Worm (Caenorhabditis elegans) whole organism, L4 larva: ENCODE results near the gene enol-1.

ENCODE experiments used
- F10B5.3 ChIP-seq: sonication (generic microtip); optimal IDR thresholded peaks from 2 replicates; lab custom pipeline; 2016; ENCODE audit warnings: mild to moderate bottlenecking, missing genetic modification characterization, missing compliant biosample characterization
- F49E8.2 ChIP-seq: sonication (generic microtip); optimal IDR thresholded peaks from 2 replicates; lab custom pipeline; 2016; ENCODE audit warnings: missing compliant biosample characterization, mild to moderate bottlenecking, missing genetic modification characterization, borderline replicate concordance
- R02D3.7 ChIP-seq: fragments of 150-350 bp; sonication (generic microtip); optimal IDR thresholded peaks from 3 replicates; lab custom pipeline; 2014; ENCODE audit warnings: missing biosample characterization, missing genetic modification characterization
- T20F7.1 ChIP-seq: fragments of 200-800 bp; sonication (Bioruptor generic); optimal IDR thresholded peaks from 2 replicates; lab custom pipeline; 2018; ENCODE audit warnings: mild to moderate bottlenecking, missing genetic modification characterization, missing compliant biosample characterization
- ceh-32 ChIP-seq: sonication (generic microtip); optimal IDR thresholded peaks from 2 replicates; lab custom pipeline; 2016; ENCODE audit warnings: mild to moderate bottlenecking, missing genetic modification characterization, missing compliant biosample characterization; ENCODE audit not compliant: poor library complexity
- ceh-62 ChIP-seq: sonication (generic microtip); optimal IDR thresholded peaks from 2 replicates; lab custom pipeline; 2017; ENCODE audit warnings: missing biosample characterization, missing genetic modification characterization
- daf-12 ChIP-seq: fragments of 150-350 bp; optimal IDR thresholded peaks from 2 replicates; lab custom pipeline; 2014; ENCODE audit warnings: missing biosample characterization, missing genetic modification reagents, missing genetic modification characterization
- daf-16 ChIP-seq, 3 experiments: sonication (generic microtip); optimal IDR thresholded peaks; 2 replicates each; lab custom pipeline; 2016 to 2017; ENCODE audit warnings: missing genetic modification characterization in 3 of 3, missing genetic modification reagents in 3 of 3, mild to moderate bottlenecking in 2 of 3, missing compliant biosample characterization in 2 of 3, missing biosample characterization in 1 of 3, moderate library complexity in 1 of 3
- daf-8 ChIP-seq: fragments of 200-800 bp; sonication (Bioruptor generic); IDR thresholded peaks from 2 replicates; pipeline ENCODE4 v1.3.6; 2022; ENCODE audit warnings: missing genetic modification characterization, missing compliant biosample characterization
- dmd-6 ChIP-seq: fragments of 200-800 bp; sonication (Bioruptor generic); IDR thresholded peaks from 2 replicates; pipeline ENCODE4 v1.3.6; 2022; ENCODE audit warnings: missing genetic modification reagents, missing genetic modification characterization, missing compliant biosample characterization
- dpl-1 ChIP-seq: fragments of 150-350 bp; optimal IDR thresholded peaks from 2 replicates; lab custom pipeline; 2014; ENCODE audit warnings: missing biosample characterization, missing genetic modification reagents, missing genetic modification characterization
- dve-1 ChIP-seq: sonication (generic microtip); optimal IDR thresholded peaks from 2 replicates; lab custom pipeline; 2017; ENCODE audit warnings: antibody characterized with exemption, mild to moderate bottlenecking, missing genetic modification characterization, missing compliant biosample characterization; ENCODE audit not compliant: insufficient read depth
- egl-43 ChIP-seq: fragments of 200-800 bp; sonication (Bioruptor generic); IDR thresholded peaks from 2 replicates; pipeline ENCODE4 v1.3.6; 2022; ENCODE audit warnings: missing genetic modification reagents, missing genetic modification characterization, missing compliant biosample characterization
- fos-1 ChIP-seq: fragments of 150-350 bp; optimal IDR thresholded peaks from 2 replicates; lab custom pipeline; 2014; ENCODE audit warnings: missing biosample characterization, missing genetic modification characterization
- hif-1 ChIP-seq, 2 experiments: sonication (generic microtip); optimal IDR thresholded peaks; 2 replicates each; lab custom pipeline; 2016 to 2017; ENCODE audit warnings: missing compliant biosample characterization in 2 of 2, missing genetic modification characterization in 2 of 2, missing genetic modification reagents in 2 of 2, missing genotype in 2 of 2, mild to moderate bottlenecking in 1 of 2
- hlh-11 ChIP-seq: fragments of 200-800 bp; sonication (Bioruptor generic); optimal IDR thresholded peaks from 2 replicates; lab custom pipeline; 2018; ENCODE audit warnings: mild to moderate bottlenecking, missing genetic modification characterization, missing compliant biosample characterization
- lim-7 ChIP-seq: fragments of 200-800 bp; sonication (Bioruptor generic); IDR thresholded peaks from 2 replicates; pipeline ENCODE4 v1.3.6; 2022; ENCODE audit warnings: missing genetic modification characterization, missing compliant biosample characterization
- lin-1 ChIP-seq: fragments of 200-800 bp; sonication (Bioruptor generic); IDR thresholded peaks from 2 replicates; pipeline ENCODE4 v1.3.6; 2022; ENCODE audit warnings: missing genetic modification reagents, missing genetic modification characterization, missing compliant biosample characterization
- lsy-2 ChIP-seq, 2 experiments: fragments of 150-350 bp in 1 of 2; sonication (generic microtip) in 1 of 2; optimal IDR thresholded peaks; 2 replicates each; lab custom pipeline; 2014 to 2017; ENCODE audit warnings: missing biosample characterization in 2 of 2, missing genetic modification characterization in 2 of 2
- madf-9 ChIP-seq: fragments of 200-800 bp; sonication (Bioruptor generic); conservative IDR thresholded peaks from 2 replicates; pipeline ENCODE4 v1.3.6; 2022; ENCODE audit warnings: missing genetic modification reagents, missing genetic modification characterization, missing compliant biosample characterization
- mdl-1 ChIP-seq, 2 experiments: fragments of 150-350 bp in 1 of 2; sonication (generic microtip) in 1 of 2; optimal IDR thresholded peaks; 2 replicates each; lab custom pipeline; 2014 to 2017; ENCODE audit warnings: missing biosample characterization in 2 of 2, missing genetic modification characterization in 2 of 2
- mxl-2 ChIP-seq: fragments of 200-800 bp; sonication (Bioruptor generic); conservative IDR thresholded peaks from 2 replicates; pipeline ENCODE4 v1.3.6; 2022; ENCODE audit warnings: missing genetic modification reagents, missing genetic modification characterization, missing compliant biosample characterization
- mxl-3 ChIP-seq: fragments of 200-800 bp; sonication (Bioruptor generic); optimal IDR thresholded peaks from 2 replicates; lab custom pipeline; 2018; ENCODE audit warnings: mild to moderate bottlenecking, missing genetic modification characterization, missing compliant biosample characterization
- nhr-11 ChIP-seq: fragments of 150-350 bp; optimal IDR thresholded peaks from 2 replicates; lab custom pipeline; 2014; ENCODE audit warnings: missing biosample characterization, missing genetic modification characterization
- nhr-111 ChIP-seq: fragments of 200-800 bp; sonication (Bioruptor generic); optimal IDR thresholded peaks from 2 replicates; lab custom pipeline; 2018; ENCODE audit warnings: mild to moderate bottlenecking, missing genetic modification characterization, missing compliant biosample characterization
- nhr-48 ChIP-seq: sonication (generic microtip); optimal IDR thresholded peaks from 2 replicates; lab custom pipeline; 2016; ENCODE audit warnings: mild to moderate bottlenecking, missing genetic modification characterization, missing compliant biosample characterization
- sdz-12 ChIP-seq: fragments of 200-800 bp; sonication (Bioruptor generic); optimal IDR thresholded peaks from 2 replicates; lab custom pipeline; 2018; ENCODE audit warnings: mild to moderate bottlenecking, missing genetic modification characterization, missing compliant biosample characterization
- skn-1 ChIP-seq: fragments of 150-350 bp; optimal IDR thresholded peaks from 2 replicates; lab custom pipeline; 2014; ENCODE audit warnings: missing biosample characterization, missing genetic modification characterization
- snpc-1.2 ChIP-seq: fragments of 200-800 bp; sonication (Bioruptor generic); IDR thresholded peaks from 2 replicates; pipeline ENCODE4 v1.3.6; 2022; ENCODE audit warnings: missing genetic modification reagents, missing genetic modification characterization, missing compliant biosample characterization
- snpc-4 ChIP-seq: fragments of 150-350 bp; optimal IDR thresholded peaks from 2 replicates; lab custom pipeline; 2014; ENCODE audit warnings: missing biosample characterization, missing genetic modification characterization
- spr-3 ChIP-seq: fragments of 200-800 bp; sonication (Bioruptor generic); optimal IDR thresholded peaks from 2 replicates; lab custom pipeline; 2018; ENCODE audit warnings: mild to moderate bottlenecking, missing genetic modification characterization, missing compliant biosample characterization
- tag-97 ChIP-seq: fragments of 200-800 bp; sonication (Bioruptor generic); IDR thresholded peaks from 2 replicates; pipeline ENCODE4 v1.3.6; 2022; ENCODE audit warnings: missing genetic modification characterization, missing compliant biosample characterization
- tra-1 ChIP-seq: fragments of 200-800 bp; sonication (Bioruptor generic); IDR thresholded peaks from 2 replicates; pipeline ENCODE4 v1.3.6; 2022; ENCODE audit warnings: missing genetic modification reagents, missing genetic modification characterization, missing compliant biosample characterization
- unc-130 ChIP-seq: sonication (generic microtip); optimal IDR thresholded peaks from 2 replicates; lab custom pipeline; 2016; ENCODE audit warnings: missing genetic modification reagents, missing genetic modification characterization, missing compliant biosample characterization
- unc-39 ChIP-seq: sonication (generic microtip); optimal IDR thresholded peaks from 2 replicates; lab custom pipeline; 2017; ENCODE audit warnings: missing biosample characterization, missing genetic modification characterization
- vab-7 ChIP-seq: fragments of 200-800 bp; sonication (Bioruptor generic); IDR thresholded peaks from 2 replicates; pipeline ENCODE4 v1.3.6; 2022; ENCODE audit warnings: missing genetic modification reagents, missing genetic modification characterization, missing compliant biosample characterization
- zip-2 ChIP-seq: fragments of 150-350 bp; optimal IDR thresholded peaks from 2 replicates; lab custom pipeline; 2014; ENCODE audit warnings: missing biosample characterization, missing genetic modification characterization
- ztf-11 ChIP-seq: fragments of 150-350 bp; optimal IDR thresholded peaks from 2 replicates; lab custom pipeline; 2014; ENCODE audit warnings: missing biosample characterization, missing genetic modification characterization
- ztf-7 ChIP-seq: fragments of 150-350 bp; optimal IDR thresholded peaks from 2 replicates; lab custom pipeline; 2014; ENCODE audit warnings: missing biosample characterization, missing genetic modification characterization

The enol-1 gene

ce11 chrII:8890017-8890416 lies 40.8 kb upstream of the enol-1 start:
- TF ChIP-seq F49E8.2 (tag; lab: Kevin White, UChicago) = peak; percentile 64
- no peak for TF ChIP-seq nhr-11
- TF ChIP-seq lsy-2 (tag; optimal IDR thresholded peaks at IDR 0.05; lab: Kevin White, UChicago) = peak in 1 of 2 experiments; percentile 34

ce11 chrII:8890530-8890929 lies 40.3 kb upstream of the enol-1 start:
- TF ChIP-seq snpc-1.2 (no peak), lin-1 (GFP tag; lab: Robert Waterston, UW) (no peak), unc-130 (GFP tag; lab: Kevin White, UChicago) (no peak)

ce11 chrII:8891042-8891441 lies 39.8 kb upstream of the enol-1 start:
- no peak for TF ChIP-seq lin-1 (GFP tag; lab: Robert Waterston, UW)
- no peak for TF ChIP-seq skn-1 (tag; lab: Kevin White, UChicago)
- TF ChIP-seq dpl-1 (GFP tag; lab: Kevin White, UChicago) = peak; percentile 17
- TF ChIP-seq lsy-2 (tag; optimal IDR thresholded peaks at IDR 0.05; lab: Kevin White, UChicago) = peak in 1 of 2 experiments; percentile 52
- no peak for TF ChIP-seq F10B5.3

ce11 chrII:8891606-8892005 lies 39.2 kb upstream of the enol-1 start:
- no peak for TF ChIP-seq ztf-11
- no peak for TF ChIP-seq fos-1 (tag; lab: Kevin White, UChicago)
- no peak for TF ChIP-seq T20F7.1 (GFP tag; lab: Kevin White, UChicago)
- TF ChIP-seq dve-1 (tag; lab: Kevin White, UChicago) = no peak
- peak; percentile 24; the same call in 1 of the 2 replicates for TF ChIP-seq dmd-6
- no peak for TF ChIP-seq tra-1
- no peak for TF ChIP-seq dpl-1 (GFP tag; lab: Kevin White, UChicago)
- peak; percentile 8 for TF ChIP-seq mxl-3
- TF ChIP-seq ceh-32 (tag; lab: Kevin White, UChicago) = no peak
- no peak for TF ChIP-seq daf-16 (GFP tag; optimal IDR thresholded peaks at IDR 0.05; lab: Kevin White, UChicago)
- peak; percentile 17 for TF ChIP-seq daf-16 (tag; optimal IDR thresholded peaks at IDR 0.05; lab: Kevin White, UChicago)
- peak; percentile 34 for TF ChIP-seq hlh-11 (tag; lab: Kevin White, UChicago)
- TF ChIP-seq unc-39 (tag; lab: Kevin White, UChicago) = no peak
- TF ChIP-seq lsy-2 (tag; optimal IDR thresholded peaks at IDR 0.05; lab: Kevin White, UChicago) = no peak
- TF ChIP-seq lin-1 (GFP tag; lab: Robert Waterston, UW) = no peak
- TF ChIP-seq mdl-1 (tag; optimal IDR thresholded peaks at IDR 0.05; lab: Kevin White, UChicago) = no peak
- TF ChIP-seq daf-12 (tag; lab: Kevin White, UChicago) = no peak
- no peak for TF ChIP-seq spr-3 (GFP tag; lab: Kevin White, UChicago)
- TF ChIP-seq lim-7 (GFP tag; lab: Robert Waterston, UW) = no peak
- no peak for TF ChIP-seq zip-2
- TF ChIP-seq daf-8 (GFP tag; lab: Robert Waterston, UW) = no peak
- no peak for TF ChIP-seq unc-130 (GFP tag; lab: Kevin White, UChicago)
- no peak for TF ChIP-seq nhr-48 (tag; lab: Kevin White, UChicago)
- TF ChIP-seq sdz-12 (GFP tag; lab: Kevin White, UChicago) = no peak
- no peak for TF ChIP-seq nhr-111 (GFP tag; lab: Kevin White, UChicago)
- no peak for TF ChIP-seq egl-43 (GFP tag; lab: Robert Waterston, UW)
- TF ChIP-seq, all 104 proteins: peak for 4

ce11 chrII:8895398-8895797 lies 35.4 kb upstream of the enol-1 start:
- TF ChIP-seq snpc-4 (tag; lab: Kevin White, UChicago) (no peak), nhr-11 (no peak), R02D3.7 (tag; lab: Kevin White, UChicago) (no peak), ztf-7 (no peak), fos-1 (tag; lab: Kevin White, UChicago) (no peak), tag-97 (GFP tag; lab: Robert Waterston, UW) (no peak), mxl-2 (GFP tag; lab: Robert Waterston, UW) (no peak), mdl-1 (tag; optimal IDR thresholded peaks at IDR 0.05; lab: Kevin White, UChicago) (no peak), skn-1 (tag; lab: Kevin White, UChicago) (no peak), hif-1 (tag; optimal IDR thresholded peaks at IDR 0.05; lab: Kevin White, UChicago) (no peak), madf-9 (GFP tag; lab: Robert Waterston, UW) (no peak), ceh-62 (tag; lab: Kevin White, UChicago) (no peak), vab-7 (GFP tag; lab: Robert Waterston, UW) (no peak), sdz-12 (GFP tag; lab: Kevin White, UChicago) (no peak)
